Fruit fly (Drosophila melanogaster): ENCODE results near the gene Mettl3.

DNA sequence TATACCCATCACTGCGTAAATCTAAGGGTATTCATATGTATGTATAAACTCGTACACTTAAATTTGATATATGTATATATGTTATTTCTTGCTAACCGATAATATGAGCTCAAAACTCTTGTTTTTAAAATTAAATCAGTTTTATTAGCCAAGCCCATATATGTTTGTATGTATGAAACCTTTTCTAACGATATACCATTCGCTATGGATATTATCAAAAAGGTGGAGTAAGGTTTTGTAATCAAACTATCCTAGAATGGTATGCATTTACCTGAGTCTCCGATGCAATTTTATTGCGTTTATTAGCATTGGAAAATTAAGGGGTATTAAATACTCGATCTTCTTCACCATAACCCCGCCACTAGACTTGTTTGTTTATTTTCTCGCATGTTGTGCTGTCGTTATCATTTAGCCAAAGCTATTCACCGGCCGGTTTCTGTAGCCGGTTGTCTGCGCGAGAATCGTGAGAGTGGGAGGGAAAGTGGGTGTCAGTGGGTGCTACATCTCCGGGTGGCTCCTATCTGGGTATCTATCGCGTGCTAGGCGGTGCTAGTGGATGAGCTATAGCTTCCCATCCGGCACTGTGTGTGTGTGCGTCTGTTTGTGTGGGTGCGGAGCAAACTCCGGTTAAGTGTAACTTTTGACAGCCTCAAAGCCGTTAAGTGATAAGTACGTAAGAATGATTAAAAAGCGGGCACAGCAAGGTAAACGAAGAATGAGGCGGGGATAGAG is 24.0 kb upstream of the Mettl3 start:
- no peak for TF ChIP-seq Dif (GFP tag; optimal IDR thresholded peaks at IDR 0.05; ENCODE audit: partially characterized antibody)
- TF ChIP-seq Abd-B (GFP tag; optimal IDR thresholded peaks at IDR 0.05): no peak
- TF ChIP-seq psq (GFP tag; optimal IDR thresholded peaks at IDR 0.05): no peak
- TF ChIP-seq tai (GFP tag; optimal IDR thresholded peaks at IDR 0.05): no peak
- TF ChIP-seq CG32264 (GFP tag; optimal IDR thresholded peaks at IDR 0.05): no peak
- peak in 1 of 2 experiments; percentile 35 for TF ChIP-seq foxo (GFP tag; optimal IDR thresholded peaks at IDR 0.05)
